Fruit fly (Drosophila melanogaster): ENCODE measurements around the gene tara.

tara gene

dm6 chr3R:16263522-16264305, 38.3 kb downstream of the tara start, which contains the start of the genes bor and asun (continued):
- TF ChIP-seq CG32532 (GFP tag; IDR thresholded peaks at IDR 0.05), result peak; percentile 50; the same call in 1 of the 2 replicates
- no peak for TF ChIP-seq fd96Cb (tag; optimal IDR thresholded peaks at IDR 0.05)
- TF ChIP-seq CG2120 (GFP tag; optimal IDR thresholded peaks at IDR 0.05), result peak; percentile 48
- TF ChIP-seq CG9609 (GFP tag; optimal IDR thresholded peaks at IDR 0.05), result no peak
- no peak for TF ChIP-seq Hr78 (GFP tag; optimal IDR thresholded peaks at IDR 0.05)
- TF ChIP-seq Antp (GFP tag; optimal IDR thresholded peaks at IDR 0.05), result no peak
- TF ChIP-seq CG2875 (GFP tag; optimal IDR thresholded peaks at IDR 0.05), result no peak
- peak in 1 of 2 experiments; percentile 17 for TF ChIP-seq chif (GFP tag; optimal IDR thresholded peaks at IDR 0.05)
- TF ChIP-seq vfl (GFP tag; optimal IDR thresholded peaks at IDR 0.05), result no peak
- TF ChIP-seq cas (GFP tag; IDR thresholded peaks at IDR 0.05), result no peak
- TF ChIP-seq psq (GFP tag; optimal IDR thresholded peaks at IDR 0.05), result no peak
- TF ChIP-seq shn (GFP tag; optimal IDR thresholded peaks at IDR 0.05), result no peak
- peak; percentile 81 for TF ChIP-seq BEAF-32 (GFP tag; optimal IDR thresholded peaks at IDR 0.05)
- no peak for TF ChIP-seq CG18764 (GFP tag; optimal IDR thresholded peaks at IDR 0.05)
- no peak for TF ChIP-seq disco-r (GFP tag; optimal IDR thresholded peaks at IDR 0.05)
- no peak for TF ChIP-seq croc (GFP tag; conservative IDR thresholded peaks at IDR 0.05)
- no peak for TF ChIP-seq aop (GFP tag; IDR thresholded peaks at IDR 0.05)
- no peak for TF ChIP-seq zf30C (GFP tag; optimal IDR thresholded peaks at IDR 0.05)
- no peak for TF ChIP-seq otp (GFP tag; IDR thresholded peaks at IDR 0.05)
- TF ChIP-seq oc (tag; optimal IDR thresholded peaks at IDR 0.05), result no peak
- no peak for TF ChIP-seq ttk (GFP tag; IDR thresholded peaks at IDR 0.05)
- TF ChIP-seq CG11695 (GFP tag; IDR thresholded peaks at IDR 0.05), result no peak
- peak; percentile 89 for TF ChIP-seq CG13287 (GFP tag; IDR thresholded peaks at IDR 0.05; ENCODE audit: partially characterized antibody)
- TF ChIP-seq wdn (GFP tag; IDR thresholded peaks at IDR 0.05), result no peak
- no peak for TF ChIP-seq Six4 (GFP tag; optimal IDR thresholded peaks at IDR 0.05)
- no peak for TF ChIP-seq Mrtf (GFP tag; IDR thresholded peaks at IDR 0.05)
- no peak for TF ChIP-seq hth (optimal IDR thresholded peaks at IDR 0.05)
- no peak for TF ChIP-seq peb (GFP tag; IDR thresholded peaks at IDR 0.05)
- TF ChIP-seq Asciz (GFP tag; optimal IDR thresholded peaks at IDR 0.05), result no peak
- TF ChIP-seq vnd (GFP tag; IDR thresholded peaks at IDR 0.05; ENCODE audit: partially characterized antibody), result 0 out of 3 replicates have a peak, but pooled peaks have one; percentile 41
- no peak for TF ChIP-seq CG10321 (GFP tag; IDR thresholded peaks at IDR 0.05)
- TF ChIP-seq CG6683 (GFP tag; optimal IDR thresholded peaks at IDR 0.05), result no peak
- TF ChIP-seq Dp (GFP tag; optimal IDR thresholded peaks at IDR 0.05), result peak; percentile 70
- no peak for TF ChIP-seq klu (GFP tag; IDR thresholded peaks at IDR 0.05)
- peak; percentile 52 for TF ChIP-seq lilli (GFP tag; optimal IDR thresholded peaks at IDR 0.05)
- TF ChIP-seq Hr39 (optimal IDR thresholded peaks at IDR 0.05), result no peak
- no peak for TF ChIP-seq HmgD (GFP tag; optimal IDR thresholded peaks at IDR 0.05)
- TF ChIP-seq CG4730 (GFP tag; IDR thresholded peaks at IDR 0.05), result no peak
- no peak for TF ChIP-seq cato (GFP tag; optimal IDR thresholded peaks at IDR 0.05; ENCODE audit: borderline replicate concordance)
- TF ChIP-seq Xbp1 (GFP tag; optimal IDR thresholded peaks at IDR 0.05), result peak; percentile 19
- peak; percentile 85 for TF ChIP-seq Dll (GFP tag; IDR thresholded peaks at IDR 0.05; ENCODE audit: partially characterized antibody)
- TF ChIP-seq CG12744 (GFP tag; optimal IDR thresholded peaks at IDR 0.05), result no peak
- no peak for TF ChIP-seq CG18476 (GFP tag; optimal IDR thresholded peaks at IDR 0.05)
- TF ChIP-seq MTF-1 (GFP tag; optimal IDR thresholded peaks at IDR 0.05; ENCODE audit: borderline replicate concordance), result no peak
- TF ChIP-seq lov (optimal IDR thresholded peaks at IDR 0.05), result no peak
- TF ChIP-seq lov (GFP tag; IDR thresholded peaks at IDR 0.05), result no peak
- TF ChIP-seq CG1233 (GFP tag; optimal IDR thresholded peaks at IDR 0.05), result no peak
- no peak for TF ChIP-seq fd102C (GFP tag; optimal IDR thresholded peaks at IDR 0.05)
- no peak for TF ChIP-seq kni (GFP tag; optimal IDR thresholded peaks at IDR 0.05)
- TF ChIP-seq run (tag; optimal IDR thresholded peaks at IDR 0.05), result no peak
- TF ChIP-seq Ada2b (GFP tag; IDR thresholded peaks at IDR 0.05), result no peak
